Worm (Caenorhabditis elegans) whole organism, late embryonic: ENCODE results near the gene ifd-1.

Experiments
- C08G9.2 ChIP-seq: sonication (generic microtip); optimal IDR thresholded peaks from 2 replicates; lab custom pipeline; 2016; ENCODE audit warnings: mild to moderate bottlenecking, missing genetic modification characterization, moderate library complexity, missing compliant biosample characterization
- C38D4.7 ChIP-seq: fragments of 200-800 bp; sonication (Bioruptor generic); optimal IDR thresholded peaks from 2 replicates; lab custom pipeline; 2018; ENCODE audit warnings: mild to moderate bottlenecking, missing genetic modification characterization, moderate library complexity, missing compliant biosample characterization
- K09A11.1 ChIP-seq: sonication (generic microtip); optimal IDR thresholded peaks from 2 replicates; lab custom pipeline; 2017; ENCODE audit warnings: antibody characterized with exemption, mild to moderate bottlenecking, missing genetic modification characterization, missing compliant biosample characterization; ENCODE audit not compliant: insufficient read depth
- T23F11.4 ChIP-seq: fragments of 200-800 bp; sonication (Bioruptor generic); optimal IDR thresholded peaks from 2 replicates; lab custom pipeline; 2018; ENCODE audit warnings: mild to moderate bottlenecking, missing genetic modification characterization, missing compliant biosample characterization
- Y22D7AL.16 ChIP-seq: sonication (generic microtip); optimal IDR thresholded peaks from 2 replicates; lab custom pipeline; 2016; ENCODE audit warnings: missing genetic modification characterization, missing compliant biosample characterization
- ceh-14 ChIP-seq: sonication (generic microtip); optimal IDR thresholded peaks from 2 replicates; lab custom pipeline; 2016; ENCODE audit warnings: missing genotype, missing genetic modification characterization, missing compliant biosample characterization
- ceh-19 ChIP-seq: fragments of 200-800 bp; sonication (Bioruptor generic); optimal IDR thresholded peaks from 2 replicates; lab custom pipeline; 2018; ENCODE audit warnings: mild to moderate bottlenecking, missing genetic modification characterization, missing compliant biosample characterization
- ceh-2 ChIP-seq: sonication (generic microtip); optimal IDR thresholded peaks from 2 replicates; lab custom pipeline; 2016; ENCODE audit warnings: missing genotype, missing genetic modification characterization, missing compliant biosample characterization
- ceh-30 ChIP-seq: fragments of 150-350 bp; optimal IDR thresholded peaks from 2 replicates; lab custom pipeline; 2014; ENCODE audit warnings: missing biosample characterization, missing genetic modification characterization
- ceh-31 ChIP-seq: sonication (generic microtip); optimal IDR thresholded peaks from 2 replicates; lab custom pipeline; 2016; ENCODE audit warnings: missing genetic modification characterization, missing compliant biosample characterization
- ceh-45 ChIP-seq: fragments of 200-800 bp; sonication (Bioruptor generic); IDR thresholded peaks from 2 replicates; pipeline ENCODE4 v1.3.6; 2022; ENCODE audit warnings: missing genetic modification reagents, missing genetic modification characterization, missing compliant biosample characterization
- ceh-48 ChIP-seq: sonication (generic microtip); optimal IDR thresholded peaks from 2 replicates; lab custom pipeline; 2016; ENCODE audit warnings: missing genetic modification characterization, inconsistent platforms, missing compliant biosample characterization
- ceh-6 ChIP-seq: fragments of 200-800 bp; sonication (Bioruptor generic); optimal IDR thresholded peaks from 2 replicates; lab custom pipeline; 2018; ENCODE audit warnings: mild to moderate bottlenecking, missing genetic modification characterization, missing compliant biosample characterization
- che-1 ChIP-seq: sonication (generic microtip); optimal IDR thresholded peaks from 2 replicates; lab custom pipeline; 2016; ENCODE audit warnings: mild to moderate bottlenecking, missing genetic modification characterization, missing compliant biosample characterization
- elt-2 ChIP-seq: sonication (generic microtip); optimal IDR thresholded peaks from 2 replicates; lab custom pipeline; 2016; ENCODE audit warnings: missing genetic modification reagents, missing genetic modification characterization, missing compliant biosample characterization
- elt-4 ChIP-seq: sonication (generic microtip); optimal IDR thresholded peaks from 2 replicates; lab custom pipeline; 2016; ENCODE audit warnings: missing genetic modification characterization, missing compliant biosample characterization
- eyg-1 ChIP-seq: sonication (generic microtip); optimal IDR thresholded peaks from 2 replicates; lab custom pipeline; 2016; ENCODE audit warnings: missing genotype, missing genetic modification characterization, missing compliant biosample characterization
- fax-1 ChIP-seq: sonication (generic microtip); optimal IDR thresholded peaks from 2 replicates; lab custom pipeline; 2016; ENCODE audit warnings: missing genotype, missing genetic modification characterization, missing compliant biosample characterization
- fkh-10 ChIP-seq: fragments of 150-350 bp; optimal IDR thresholded peaks from 2 replicates; lab custom pipeline; 2014; ENCODE audit warnings: missing biosample characterization, missing genetic modification reagents, missing genetic modification characterization
- hlh-6 ChIP-seq: sonication (generic microtip); optimal IDR thresholded peaks from 2 replicates; lab custom pipeline; 2016; ENCODE audit warnings: missing genotype, missing genetic modification characterization, missing compliant biosample characterization
- hlh-8 ChIP-seq: sonication (generic microtip); optimal IDR thresholded peaks from 2 replicates; lab custom pipeline; 2016; ENCODE audit warnings: missing genotype, missing genetic modification characterization, missing compliant biosample characterization
- lin-11 ChIP-seq: fragments of 200-800 bp; sonication (Bioruptor generic); optimal IDR thresholded peaks from 2 replicates; lab custom pipeline; 2018; ENCODE audit warnings: mild to moderate bottlenecking, missing genetic modification characterization, missing compliant biosample characterization
- mec-3 ChIP-seq: sonication (generic microtip); optimal IDR thresholded peaks from 2 replicates; lab custom pipeline; 2016; ENCODE audit warnings: borderline replicate concordance, missing genetic modification characterization, missing compliant biosample characterization
- nfya-1 ChIP-seq: sonication (generic microtip); optimal IDR thresholded peaks from 2 replicates; lab custom pipeline; 2017; ENCODE audit warnings: missing genetic modification characterization, mild to moderate bottlenecking, missing compliant biosample characterization, antibody characterized with exemption, moderate library complexity
- nhr-232 ChIP-seq: sonication (generic microtip); optimal IDR thresholded peaks from 2 replicates; lab custom pipeline; 2016; ENCODE audit warnings: missing genetic modification characterization, missing compliant biosample characterization
- pha-2 ChIP-seq: sonication (generic microtip); optimal IDR thresholded peaks from 2 replicates; lab custom pipeline; 2017; ENCODE audit warnings: mild to moderate bottlenecking, missing genetic modification characterization, missing compliant biosample characterization
- pha-4 ChIP-seq: fragments of 150-350 bp; optimal IDR thresholded peaks from 2 replicates; lab custom pipeline; 2018; ENCODE audit warnings: missing biosample characterization, missing genetic modification reagents, missing genetic modification characterization
- rnt-1 ChIP-seq: sonication (generic microtip); optimal IDR thresholded peaks from 2 replicates; lab custom pipeline; 2016; ENCODE audit warnings: missing genetic modification characterization, missing compliant biosample characterization
- syd-9 ChIP-seq: sonication (generic microtip); optimal IDR thresholded peaks from 2 replicates; lab custom pipeline; 2016; ENCODE audit warnings: mild to moderate bottlenecking, missing genetic modification characterization, moderate library complexity, missing compliant biosample characterization
- tbx-7 ChIP-seq: sonication (generic microtip); optimal IDR thresholded peaks from 2 replicates; lab custom pipeline; 2016; ENCODE audit warnings: missing genotype, missing genetic modification characterization, missing compliant biosample characterization
- ttx-3 ChIP-seq: sonication (generic microtip); optimal IDR thresholded peaks from 2 replicates; lab custom pipeline; 2016; ENCODE audit warnings: missing genetic modification reagents, missing genetic modification characterization, missing compliant biosample characterization
- unc-3 ChIP-seq, 2 experiments: fragments of 200-800 bp in 1 of 2; sonication (Bioruptor generic) in 1 of 2; sonication (generic microtip) in 1 of 2; conservative IDR thresholded peaks in 1 of 2; optimal IDR thresholded peaks in 1 of 2; 2 replicates each; pipeline versions ENCODE4 v1.3.6 to Lab custom; 2016 to 2022; ENCODE audit warnings: missing compliant biosample characterization in 2 of 2, missing genetic modification characterization in 2 of 2, missing genetic modification reagents in 1 of 2
- unc-55 ChIP-seq: sonication (generic microtip); optimal IDR thresholded peaks from 2 replicates; lab custom pipeline; 2017; ENCODE audit warnings: missing biosample characterization, missing genetic modification reagents, missing genetic modification characterization
- zip-5 ChIP-seq: sonication (generic microtip); optimal IDR thresholded peaks from 2 replicates; lab custom pipeline; 2016; ENCODE audit warnings: missing genetic modification characterization, missing compliant biosample characterization

Gene ifd-1

DNA sequence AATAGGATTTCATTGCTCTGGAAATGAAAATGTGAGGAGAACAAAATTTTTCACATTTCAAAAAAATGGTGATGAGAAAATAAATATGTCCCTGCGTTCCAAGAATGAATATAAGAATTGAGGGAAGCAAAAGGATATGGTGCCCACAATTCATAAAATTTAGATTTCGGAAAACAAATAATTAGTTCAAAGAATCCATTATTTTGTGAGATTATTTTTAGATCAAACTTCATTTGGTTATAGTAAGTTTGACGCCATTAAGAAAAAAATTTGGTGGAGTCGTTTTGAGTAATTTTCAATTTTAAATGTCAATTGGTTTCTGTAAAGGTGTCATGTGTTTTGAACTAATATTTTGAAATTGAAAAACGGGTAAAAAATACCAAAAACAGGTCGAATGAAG lies 23.9 kb downstream of the ifd-1 start:
- TF ChIP-seq ttx-3 (tag; lab: Kevin White, UChicago): no peak
- TF ChIP-seq che-1: no peak
- TF ChIP-seq hlh-6: no peak
- TF ChIP-seq ceh-45 (GFP tag; lab: Robert Waterston, UW): no peak
- no peak for TF ChIP-seq ceh-30 (tag; lab: Kevin White, UChicago)
- TF ChIP-seq eyg-1: no peak

DNA sequence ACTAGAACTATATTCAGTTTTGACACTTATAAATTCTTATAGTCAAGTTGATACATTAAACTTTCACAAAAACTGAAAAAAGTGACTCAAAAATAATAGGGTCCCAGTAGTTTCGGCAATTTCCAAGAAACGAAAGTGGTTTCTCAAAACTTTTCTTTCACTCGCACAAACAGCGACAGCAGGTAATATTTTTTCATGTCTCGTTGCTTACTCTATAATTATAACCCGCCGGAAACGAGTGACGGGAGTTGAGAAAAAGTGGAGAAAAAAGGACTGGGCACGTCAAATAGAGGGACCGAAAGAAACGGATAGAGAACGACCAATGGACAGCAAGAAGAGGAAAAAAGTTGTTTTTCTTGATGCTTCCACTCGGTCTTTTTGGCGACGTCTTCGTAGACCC lies 24.3 kb downstream of the ifd-1 start:
- TF ChIP-seq tbx-7 (tag; lab: Kevin White, UChicago) (no peak), unc-3 (GFP tag; conservative IDR thresholded peaks at IDR 0.05; lab: Robert Waterston, UW) (no peak), unc-3 (tag; optimal IDR thresholded peaks at IDR 0.05; lab: Kevin White, UChicago) (no peak), fkh-10 (GFP tag; lab: Kevin White, UChicago) (no peak), ceh-31 (tag; lab: Kevin White, UChicago) (no peak), elt-4 (tag; lab: Kevin White, UChicago) (no peak), rnt-1 (tag; lab: Kevin White, UChicago) (no peak), pha-4 (no peak), elt-2 (no peak), ceh-6 (GFP tag; lab: Kevin White, UChicago) (no peak), pha-2 (no peak)

DNA sequence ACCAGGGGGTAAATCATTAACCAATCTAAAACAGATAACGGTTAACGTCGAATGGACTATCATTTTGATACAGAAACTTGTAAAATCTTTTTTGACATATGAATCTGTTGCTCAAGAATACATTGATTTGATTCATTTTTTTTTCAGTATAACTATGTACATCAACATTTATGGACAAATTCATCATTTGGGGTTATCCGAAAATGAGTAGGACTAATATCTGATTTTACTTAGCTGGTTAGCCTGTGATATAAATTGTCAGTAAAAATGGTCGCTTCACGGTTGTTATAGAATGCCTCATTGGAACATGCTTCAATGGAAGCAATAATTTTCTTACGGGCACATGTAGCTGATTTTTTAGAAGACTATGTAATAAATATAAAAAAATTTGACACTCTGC lies 26.6 kb downstream of the ifd-1 start:
- TF ChIP-seq hlh-8 (tag; lab: Kevin White, UChicago) (no peak), T23F11.4 (GFP tag; lab: Kevin White, UChicago) (no peak), lin-11 (no peak), nfya-1 (no peak), C38D4.7 (GFP tag; lab: Kevin White, UChicago) (no peak), elt-4 (tag; lab: Kevin White, UChicago) (no peak), ceh-2 (tag; lab: Kevin White, UChicago) (no peak), mec-3 (tag; lab: Kevin White, UChicago) (no peak), K09A11.1 (no peak), ceh-14 (tag; lab: Kevin White, UChicago) (no peak)

DNA sequence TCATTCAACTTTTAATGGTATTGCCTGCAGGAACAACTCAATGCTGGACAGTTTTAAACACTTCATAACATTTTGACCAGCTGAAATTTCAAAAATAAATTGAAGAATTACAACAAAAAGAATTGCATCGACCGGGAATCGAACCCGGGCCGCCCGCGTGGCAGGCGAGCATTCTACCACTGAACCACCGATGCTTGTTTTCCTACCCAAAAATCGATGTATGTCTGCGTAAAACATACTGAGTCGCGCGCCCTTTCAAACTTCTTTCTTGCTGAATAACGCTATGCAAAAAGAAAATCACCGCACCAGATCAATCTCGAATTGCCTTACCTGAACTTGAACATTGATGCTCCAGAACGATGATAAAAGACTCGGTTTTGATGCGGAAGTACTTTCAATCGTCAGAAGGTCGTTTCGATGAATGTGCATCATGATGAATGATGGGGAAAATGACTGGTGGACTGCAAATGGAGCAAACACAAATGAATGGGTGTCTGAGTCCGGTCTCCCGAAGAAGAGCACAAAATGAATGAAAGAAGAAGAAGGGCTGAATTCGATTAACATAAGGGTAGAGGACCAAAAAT lies 27.5 kb downstream of the ifd-1 start, which contains the start of gene R04E5.7:
Gene R04E5.7 (minus strand): TSS at position 564 of the 584 bp plus-strand sequence.
- TF ChIP-seq C08G9.2 (tag; lab: Kevin White, UChicago) (peak; percentile 37), zip-5 (no peak), Y22D7AL.16 (no peak), nhr-232 (tag; lab: Kevin White, UChicago) (no peak), fax-1 (tag; lab: Kevin White, UChicago) (no peak), ceh-19 (GFP tag; lab: Kevin White, UChicago) (no peak), syd-9 (tag; lab: Kevin White, UChicago) (no peak), T23F11.4 (GFP tag; lab: Kevin White, UChicago) (peak; percentile 36)

DNA sequence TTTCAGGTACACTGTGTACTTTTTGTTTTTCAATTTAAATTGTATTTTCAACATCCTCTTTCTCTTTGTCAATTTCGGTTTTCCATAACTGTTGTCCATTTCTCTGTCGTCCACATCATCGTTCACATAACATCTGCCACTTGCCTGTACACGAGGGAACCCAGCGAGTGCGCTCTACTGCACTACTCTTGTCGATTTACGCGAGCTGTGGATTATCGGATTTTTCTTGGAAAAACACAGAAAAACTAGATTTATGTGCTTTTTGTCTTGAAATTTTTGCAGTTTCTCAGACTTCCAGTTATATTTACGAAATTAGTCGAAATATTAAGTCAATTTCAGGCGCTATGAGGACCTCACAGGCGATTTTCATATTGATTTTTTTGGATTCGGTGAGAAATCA lies 32.4 kb downstream of the ifd-1 start, which contains the start of gene chup-1:
Gene chup-1 (plus strand): TSS at position 340 of the 400 bp plus-strand sequence.
- TF ChIP-seq elt-4 (tag; lab: Kevin White, UChicago) (no peak), nfya-1 (peak; percentile 4), ceh-48 (peak; percentile 22), unc-55 (GFP tag; lab: Kevin White, UChicago) (no peak), lin-11 (no peak)
- TF ChIP-seq, all 69 proteins: peak for 2
